Worm (Caenorhabditis elegans) whole organism, mixed stage, embryonic: ENCODE data around the gene C04G6.11.
A peak's percentile ranks its signal among the peaks of the same experiment; 100 is the strongest.

ENCODE experiments used
- M03D4.4 ChIP-seq: sonication (generic microtip); optimal IDR thresholded peaks from 2 replicates; lab custom pipeline; 2017; ENCODE audit warnings: mild to moderate bottlenecking, missing genetic modification characterization, missing compliant biosample characterization
- bed-3 ChIP-seq: fragments of 200-800 bp; sonication (Bioruptor generic); optimal IDR thresholded peaks from 3 replicates; lab custom pipeline; 2018; ENCODE audit warnings: mild to moderate bottlenecking, missing genetic modification characterization, moderate library complexity, missing compliant biosample characterization
- blmp-1 ChIP-seq: fragments of 150-350 bp; optimal IDR thresholded peaks from 2 replicates; lab custom pipeline; 2014; ENCODE audit warnings: missing biosample characterization, missing genetic modification characterization
- ceh-39 ChIP-seq: fragments of 150-350 bp; optimal IDR thresholded peaks from 2 replicates; lab custom pipeline; 2014; ENCODE audit warnings: missing biosample characterization, missing genetic modification characterization
- ceh-43 ChIP-seq: fragments of 200-800 bp; sonication (Bioruptor generic); optimal IDR thresholded peaks from 2 replicates; lab custom pipeline; 2018; ENCODE audit warnings: mild to moderate bottlenecking, missing genetic modification characterization, moderate library complexity, missing compliant biosample characterization
- ceh-83 ChIP-seq: fragments of 200-800 bp; sonication (Bioruptor generic); optimal IDR thresholded peaks from 2 replicates; lab custom pipeline; 2018; ENCODE audit warnings: mild to moderate bottlenecking, missing genetic modification characterization, missing compliant biosample characterization
- ces-1 ChIP-seq: fragments of 150-350 bp; optimal IDR thresholded peaks from 2 replicates; lab custom pipeline; 2014; ENCODE audit warnings: missing biosample characterization, missing genetic modification reagents, missing genetic modification characterization
- cnd-1 ChIP-seq: fragments of 200-800 bp; sonication (Bioruptor generic); optimal IDR thresholded peaks from 2 replicates; lab custom pipeline; 2018; ENCODE audit warnings: mild to moderate bottlenecking, missing genetic modification characterization, missing compliant biosample characterization
- drap-1 ChIP-seq: fragments of 200-800 bp; sonication (Bioruptor generic); optimal IDR thresholded peaks from 3 replicates; lab custom pipeline; 2018; ENCODE audit warnings: mild to moderate bottlenecking, missing genetic modification characterization, missing compliant biosample characterization
- elt-1 ChIP-seq: sonication (generic microtip); optimal IDR thresholded peaks from 2 replicates; lab custom pipeline; 2017; ENCODE audit warnings: missing genetic modification characterization, mild to moderate bottlenecking, missing compliant biosample characterization, antibody characterized with exemption, moderate library complexity, borderline replicate concordance; ENCODE audit not compliant: insufficient read depth
- elt-3 ChIP-seq: fragments of 150-350 bp; optimal IDR thresholded peaks from 2 replicates; lab custom pipeline; 2014; ENCODE audit warnings: missing biosample characterization, missing genetic modification characterization
- ham-2 ChIP-seq: fragments of 200-800 bp; sonication (Bioruptor generic); optimal IDR thresholded peaks from 2 replicates; lab custom pipeline; 2018; ENCODE audit warnings: mild to moderate bottlenecking, missing genetic modification characterization, missing compliant biosample characterization
- hlh-1 ChIP-seq: fragments of 150-350 bp; optimal IDR thresholded peaks from 2 replicates; lab custom pipeline; 2014; ENCODE audit warnings: missing biosample characterization, missing genetic modification reagents, missing genetic modification characterization
- lin-13 ChIP-seq: fragments of 150-350 bp; optimal IDR thresholded peaks from 2 replicates; lab custom pipeline; 2014; ENCODE audit warnings: missing biosample characterization, missing genetic modification characterization
- lin-32 ChIP-seq: fragments of 200-800 bp; sonication (Bioruptor generic); optimal IDR thresholded peaks from 2 replicates; lab custom pipeline; 2018; ENCODE audit warnings: mild to moderate bottlenecking, missing genetic modification characterization, missing compliant biosample characterization
- lsy-2 ChIP-seq: fragments of 150-350 bp; optimal IDR thresholded peaks from 2 replicates; lab custom pipeline; 2014; ENCODE audit warnings: missing biosample characterization, missing genetic modification characterization
- mab-5 ChIP-seq: fragments of 150-350 bp; optimal IDR thresholded peaks from 2 replicates; lab custom pipeline; 2014; ENCODE audit warnings: missing biosample characterization, missing genetic modification characterization
- mep-1 ChIP-seq: fragments of 150-350 bp; optimal IDR thresholded peaks from 2 replicates; lab custom pipeline; 2017; ENCODE audit warnings: missing biosample characterization, missing genetic modification reagents, missing genetic modification characterization, inconsistent platforms
- mls-2 ChIP-seq: sonication (generic microtip); optimal IDR thresholded peaks from 2 replicates; lab custom pipeline; 2016; ENCODE audit warnings: mild to moderate bottlenecking, missing genetic modification characterization, moderate library complexity, missing compliant biosample characterization
- nhr-12 ChIP-seq: fragments of 150-350 bp; optimal IDR thresholded peaks from 2 replicates; lab custom pipeline; 2014; ENCODE audit warnings: missing biosample characterization, missing genetic modification characterization
- nhr-2 ChIP-seq: fragments of 150-350 bp; optimal IDR thresholded peaks from 2 replicates; lab custom pipeline; 2014; ENCODE audit warnings: missing biosample characterization, missing genetic modification characterization
- nhr-237 ChIP-seq: fragments of 150-350 bp; optimal IDR thresholded peaks from 2 replicates; lab custom pipeline; 2014; ENCODE audit warnings: missing biosample characterization, missing genetic modification characterization
- nhr-28 ChIP-seq: fragments of 150-350 bp; optimal IDR thresholded peaks from 2 replicates; lab custom pipeline; 2014; ENCODE audit warnings: missing biosample characterization, missing genetic modification characterization
- pha-4 ChIP-seq: fragments of 150-350 bp; optimal IDR thresholded peaks from 2 replicates; lab custom pipeline; 2018; ENCODE audit warnings: missing biosample characterization, missing genetic modification reagents, missing genetic modification characterization
- sem-2 ChIP-seq: fragments of 200-800 bp; sonication (Bioruptor generic); optimal IDR thresholded peaks from 2 replicates; lab custom pipeline; 2018; ENCODE audit warnings: mild to moderate bottlenecking, missing genetic modification characterization, missing compliant biosample characterization
- sptf-1 ChIP-seq: sonication (generic microtip); optimal IDR thresholded peaks from 2 replicates; lab custom pipeline; 2017; ENCODE audit warnings: mild to moderate bottlenecking, missing genetic modification characterization, moderate library complexity, missing compliant biosample characterization
- tbx-8 ChIP-seq: fragments of 200-800 bp; sonication (Bioruptor generic); optimal IDR thresholded peaks from 2 replicates; lab custom pipeline; 2018; ENCODE audit warnings: mild to moderate bottlenecking, missing genetic modification characterization, moderate library complexity, missing compliant biosample characterization
- unc-120 ChIP-seq: sonication (generic microtip); optimal IDR thresholded peaks from 2 replicates; lab custom pipeline; 2017; ENCODE audit warnings: missing genetic modification characterization, missing compliant biosample characterization; ENCODE audit not compliant: poor library complexity, severe bottlenecking
- unc-39 ChIP-seq: fragments of 150-350 bp; optimal IDR thresholded peaks from 2 replicates; lab custom pipeline; 2014; ENCODE audit warnings: missing biosample characterization, missing genetic modification characterization
- unc-62 ChIP-seq: fragments of 150-350 bp; optimal IDR thresholded peaks from 2 replicates; lab custom pipeline; 2014; ENCODE audit warnings: missing biosample characterization, missing genetic modification reagents, missing genetic modification characterization
- zip-8 ChIP-seq: fragments of 150-350 bp; optimal IDR thresholded peaks from 2 replicates; lab custom pipeline; 2014; ENCODE audit warnings: missing biosample characterization, missing genetic modification characterization
- ztf-11 ChIP-seq: fragments of 150-350 bp; optimal IDR thresholded peaks from 2 replicates; lab custom pipeline; 2014; ENCODE audit warnings: missing biosample characterization, missing genetic modification characterization

Gene C04G6.11

ce11 chrII:5136296-5136767 is 32.7 kb upstream of the C04G6.11 start, which contains the start of gene F58A6.2:
Gene F58A6.2, plus strand, starts transcription at chrII:5136717.
- no peak for TF ChIP-seq cnd-1 (tag; lab: Kevin White, UChicago)
- no peak for TF ChIP-seq sem-2 (GFP tag; lab: Kevin White, UChicago)
- no peak for TF ChIP-seq hlh-1
- TF ChIP-seq tbx-8 (GFP tag; lab: Kevin White, UChicago), result no peak
- TF ChIP-seq ztf-11, result no peak
- no peak for TF ChIP-seq elt-1
- no peak for TF ChIP-seq ceh-39 (tag; lab: Kevin White, UChicago)
- no peak for TF ChIP-seq sptf-1 (tag; lab: Kevin White, UChicago)
- no peak for TF ChIP-seq elt-3 (tag; lab: Kevin White, UChicago)
- TF ChIP-seq M03D4.4 (tag; lab: Kevin White, UChicago), result no peak
- TF ChIP-seq ceh-83 (GFP tag; lab: Kevin White, UChicago), result no peak
- TF ChIP-seq pha-4 (tag; lab: Kevin White, UChicago), result no peak
- no peak for TF ChIP-seq ceh-43
- TF ChIP-seq unc-62 (GFP tag; lab: Kevin White, UChicago), result no peak

- TF ChIP-seq bed-3 (GFP tag; lab: Kevin White, UChicago) (no peak), ces-1 (no peak), elt-3 (tag; lab: Kevin White, UChicago) (no peak), lin-32 (no peak), nhr-12 (tag; lab: Kevin White, UChicago) (no peak), nhr-2 (tag; lab: Kevin White, UChicago) (no peak), lsy-2 (tag; lab: Kevin White, UChicago) (no peak), drap-1 (no peak), nhr-237 (tag; lab: Kevin White, UChicago) (no peak), ceh-43 (no peak), mab-5 (tag; lab: Kevin White, UChicago) (no peak)
These were observed 28.2 kb upstream of the C04G6.11 start for ce11 chrII:5131800-5132199.

ce11 chrII:5130081-5130480 is 26.4 kb upstream of the C04G6.11 start, which contains the start of gene lgc-56:
Gene lgc-56, plus strand, starts transcription at chrII:5130381.
- no peak for TF ChIP-seq ceh-39 (tag; lab: Kevin White, UChicago)

DNA sequence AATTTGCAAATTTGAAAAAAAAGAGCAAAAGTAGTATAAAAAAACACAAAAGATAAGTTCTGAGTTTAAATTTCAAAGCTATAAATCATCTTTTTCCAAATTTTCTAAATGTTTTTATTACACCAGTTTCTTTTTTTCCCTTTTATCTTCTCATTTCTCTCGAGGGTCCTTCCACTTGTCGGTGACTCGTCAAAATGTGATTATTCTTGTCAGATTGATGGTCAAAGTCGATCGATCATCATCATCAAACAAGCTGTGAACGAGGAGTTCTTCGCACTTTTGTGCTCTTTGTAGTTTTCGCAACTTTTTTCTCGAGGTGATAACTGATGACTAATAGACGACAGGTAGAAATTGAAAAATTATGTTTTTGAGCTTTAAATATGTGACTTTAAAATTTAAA is 17.0 kb upstream of the C04G6.11 start:
- TF ChIP-seq blmp-1, result no peak
- peak; percentile 86 for TF ChIP-seq unc-62 (GFP tag; lab: Kevin White, UChicago)

- no peak for TF ChIP-seq zip-8 (tag; lab: Kevin White, UChicago)
- TF ChIP-seq unc-39 (tag; lab: Kevin White, UChicago), result no peak
- TF ChIP-seq blmp-1, result no peak
- TF ChIP-seq lin-13 (tag; lab: Kevin White, UChicago), result no peak
- no peak for TF ChIP-seq nhr-28 (tag; lab: Kevin White, UChicago)
- no peak for TF ChIP-seq elt-3 (tag; lab: Kevin White, UChicago)
- TF ChIP-seq cnd-1 (tag; lab: Kevin White, UChicago), result no peak
- no peak for TF ChIP-seq mep-1 (tag; lab: Kevin White, UChicago)
- TF ChIP-seq ceh-43, result no peak
- TF ChIP-seq unc-62 (GFP tag; lab: Kevin White, UChicago), result no peak
- no peak for TF ChIP-seq nhr-237 (tag; lab: Kevin White, UChicago)
- TF ChIP-seq ceh-39 (tag; lab: Kevin White, UChicago), result no peak
- no peak for TF ChIP-seq unc-120 (tag; lab: Kevin White, UChicago)
- no peak for TF ChIP-seq mls-2 (tag; lab: Kevin White, UChicago)
- TF ChIP-seq ham-2 (GFP tag; lab: Kevin White, UChicago), result no peak
- TF ChIP-seq nhr-2 (tag; lab: Kevin White, UChicago), result no peak
- no peak for TF ChIP-seq M03D4.4 (tag; lab: Kevin White, UChicago)
- no peak for TF ChIP-seq pha-4 (tag; lab: Kevin White, UChicago)
- no peak for TF ChIP-seq drap-1
These were observed 12.1 kb upstream of the C04G6.11 start, which contains the start of gene srsy-1 for ce11 chrII:5115733-5116132. Gene srsy-1, plus strand, starts transcription at chrII:5116033.
